Worm (Caenorhabditis elegans): ENCODE results near the gene nhr-36.

- no peak for TF ChIP-seq ztf-11 (tag; optimal IDR thresholded peaks at IDR 0.05)
- no peak for TF ChIP-seq fkh-10 (GFP tag; optimal IDR thresholded peaks at IDR 0.05)
- no peak for TF ChIP-seq nhr-25 (tag; optimal IDR thresholded peaks at IDR 0.05)
- no peak for TF ChIP-seq egl-27 (tag; optimal IDR thresholded peaks at IDR 0.05)
- no peak for TF ChIP-seq nhr-76 (tag; optimal IDR thresholded peaks at IDR 0.05)
- no peak for TF ChIP-seq nhr-11 (tag; optimal IDR thresholded peaks at IDR 0.05)
- no peak for TF ChIP-seq unc-62 (GFP tag; optimal IDR thresholded peaks at IDR 0.05)
- no peak for TF ChIP-seq sea-2 (GFP tag; optimal IDR thresholded peaks at IDR 0.05)
- no peak for TF ChIP-seq ZK546.5 (tag; optimal IDR thresholded peaks at IDR 0.05)
- no peak for TF ChIP-seq elt-3 (tag; optimal IDR thresholded peaks at IDR 0.05)
- TF ChIP-seq R02D3.7 (tag; optimal IDR thresholded peaks at IDR 0.05): no peak
- no peak for TF ChIP-seq mml-1 (tag; optimal IDR thresholded peaks at IDR 0.05)
Observed at ce11 chrV:9266399-9266798, 5.0 kb upstream of the nhr-36 start, which contains the start of gene slc-17.7.

Measured in whole organism, L3 larva.